Worm (Caenorhabditis elegans) whole organism, L1 larva: ENCODE results near the gene hlh-4.
A peak's percentile ranks its signal among the peaks of the same experiment; 100 is the strongest.

Experiments
- C16A3.4 ChIP-seq: fragments of 150-350 bp; optimal IDR thresholded peaks from 2 replicates; lab custom pipeline; 2014; ENCODE audit warnings: missing biosample characterization, missing genetic modification characterization
- C34B4.2 ChIP-seq: sonication (generic microtip); optimal IDR thresholded peaks from 2 replicates; lab custom pipeline; 2017; ENCODE audit warnings: mild to moderate bottlenecking, missing genetic modification characterization, missing compliant biosample characterization
- Y116A8C.19 ChIP-seq: sonication (generic microtip); optimal IDR thresholded peaks from 2 replicates; lab custom pipeline; 2016; ENCODE audit warnings: missing compliant biosample characterization, missing genetic modification characterization, borderline replicate concordance
- aha-1 ChIP-seq: fragments of 150-350 bp; optimal IDR thresholded peaks from 2 replicates; lab custom pipeline; 2014; ENCODE audit warnings: missing biosample characterization, missing genetic modification characterization
- alr-1 ChIP-seq: fragments of 200-800 bp; sonication (Bioruptor generic); optimal IDR thresholded peaks from 2 replicates; lab custom pipeline; 2018; ENCODE audit warnings: borderline replicate concordance, mild to moderate bottlenecking, missing genetic modification characterization, missing compliant biosample characterization
- ceh-63 ChIP-seq: fragments of 200-800 bp; sonication (Bioruptor generic); optimal IDR thresholded peaks from 2 replicates; lab custom pipeline; 2018; ENCODE audit warnings: mild to moderate bottlenecking, missing genetic modification characterization, missing compliant biosample characterization
- ceh-8 ChIP-seq: fragments of 200-800 bp; sonication (Bioruptor generic); optimal IDR thresholded peaks from 2 replicates; lab custom pipeline; 2018; ENCODE audit warnings: mild to moderate bottlenecking, missing genetic modification characterization, moderate library complexity, missing compliant biosample characterization
- ceh-82 ChIP-seq, 3 experiments: fragments of 150-350 bp in 1 of 3; sonication (generic microtip) in 2 of 3; optimal IDR thresholded peaks; 2 replicates each; lab custom pipeline; 2014 to 2017; ENCODE audit warnings: missing biosample characterization in 3 of 3, missing genetic modification characterization in 3 of 3
- ceh-90 ChIP-seq: sonication (generic microtip); optimal IDR thresholded peaks from 2 replicates; lab custom pipeline; 2016; ENCODE audit warnings: missing genetic modification characterization, missing compliant biosample characterization
- ces-1 ChIP-seq: fragments of 150-350 bp; optimal IDR thresholded peaks from 2 replicates; lab custom pipeline; 2014; ENCODE audit warnings: missing biosample characterization, missing genetic modification reagents, missing genetic modification characterization
- dpl-1 ChIP-seq, 3 experiments: fragments of 150-350 bp in 2 of 3; sonication (generic microtip) in 1 of 3; optimal IDR thresholded peaks; 2 replicates each; lab custom pipeline; 2014 to 2017; ENCODE audit warnings: missing biosample characterization in 3 of 3, missing genetic modification characterization in 3 of 3, missing genetic modification reagents in 3 of 3
- efl-1 ChIP-seq, 4 experiments: fragments of 150-350 bp; optimal IDR thresholded peaks in 3 of 4; peaks in 1 of 4; 1 replicate in 1 of 4; 2 replicates in 3 of 4; lab custom pipeline; 2014; ENCODE audit warnings: missing biosample characterization in 2 of 4, missing genetic modification characterization in 2 of 4, missing genetic modification reagents in 2 of 4
- egl-27 ChIP-seq, 2 experiments: fragments of 150-350 bp in 1 of 2; sonication (generic microtip); optimal IDR thresholded peaks; 3 replicates each; lab custom pipeline; 2017 to 2018; ENCODE audit warnings: missing biosample characterization in 2 of 2, missing genetic modification characterization in 2 of 2, missing genetic modification reagents in 2 of 2
- fkh-10 ChIP-seq: sonication (generic microtip); optimal IDR thresholded peaks from 2 replicates; lab custom pipeline; 2017; ENCODE audit warnings: missing biosample characterization, missing genetic modification reagents, missing genetic modification characterization
- fkh-4 ChIP-seq: sonication (generic microtip); optimal IDR thresholded peaks from 2 replicates; lab custom pipeline; 2016; ENCODE audit warnings: missing compliant biosample characterization, missing genetic modification characterization, borderline replicate concordance
- fos-1 ChIP-seq: fragments of 150-350 bp; optimal IDR thresholded peaks from 2 replicates; lab custom pipeline; 2014; ENCODE audit warnings: missing biosample characterization, missing genetic modification characterization
- hlh-17 ChIP-seq: fragments of 200-800 bp; sonication (Bioruptor generic); optimal IDR thresholded peaks from 2 replicates; lab custom pipeline; 2018; ENCODE audit warnings: missing genetic modification characterization, mild to moderate bottlenecking, missing compliant biosample characterization, moderate library complexity, borderline replicate concordance
- hlh-4 ChIP-seq: sonication (generic microtip); optimal IDR thresholded peaks from 2 replicates; lab custom pipeline; 2016; ENCODE audit warnings: mild to moderate bottlenecking, missing genetic modification characterization, missing compliant biosample characterization
- irx-1 ChIP-seq: sonication (generic microtip); optimal IDR thresholded peaks from 2 replicates; lab custom pipeline; 2016; ENCODE audit warnings: missing genetic modification characterization, missing compliant biosample characterization
- isw-1 ChIP-seq: fragments of 200-800 bp; sonication (Bioruptor generic); IDR thresholded peaks from 2 replicates; pipeline ENCODE4 v1.3.6; 2022; ENCODE audit warnings: missing genetic modification characterization, missing compliant biosample characterization
- lin-13 ChIP-seq: fragments of 150-350 bp; optimal IDR thresholded peaks from 2 replicates; lab custom pipeline; 2014; ENCODE audit warnings: missing biosample characterization, missing genetic modification reagents, missing genetic modification characterization
- lin-35 ChIP-seq, 2 experiments: fragments of 150-350 bp; optimal IDR thresholded peaks; 2 replicates each; lab custom pipeline; 2014; ENCODE audit warnings: missing biosample characterization in 2 of 2, missing genetic modification characterization in 2 of 2, missing genetic modification reagents in 2 of 2
- lin-39 ChIP-seq: fragments of 150-350 bp; optimal IDR thresholded peaks from 2 replicates; lab custom pipeline; 2014; ENCODE audit warnings: missing biosample characterization, missing genetic modification reagents, missing genetic modification characterization
- lsy-2 ChIP-seq, 2 experiments: fragments of 150-350 bp; optimal IDR thresholded peaks; 2 replicates each; lab custom pipeline; 2014; ENCODE audit warnings: missing biosample characterization in 2 of 2, missing genetic modification characterization in 2 of 2
- mab-9 ChIP-seq: fragments of 200-800 bp; sonication (Bioruptor generic); IDR thresholded peaks from 2 replicates; pipeline ENCODE4 v1.3.6; 2022; ENCODE audit warnings: missing genetic modification reagents, missing genetic modification characterization, missing compliant biosample characterization
- mef-2 ChIP-seq: fragments of 150-350 bp; optimal IDR thresholded peaks from 2 replicates; lab custom pipeline; 2014; ENCODE audit warnings: missing biosample characterization, missing genetic modification characterization
- mep-1 ChIP-seq: fragments of 150-350 bp; optimal IDR thresholded peaks from 2 replicates; lab custom pipeline; 2014; ENCODE audit warnings: missing biosample characterization, missing genetic modification characterization
- nhr-12 ChIP-seq: sonication (generic microtip); optimal IDR thresholded peaks from 2 replicates; lab custom pipeline; 2017; ENCODE audit warnings: missing biosample characterization, missing genetic modification characterization
- nhr-19 ChIP-seq: fragments of 200-800 bp; sonication (Bioruptor generic); conservative IDR thresholded peaks from 2 replicates; pipeline ENCODE4 v1.3.6; 2022; ENCODE audit warnings: missing genetic modification characterization, missing compliant biosample characterization
- nhr-20 ChIP-seq: sonication (generic microtip); optimal IDR thresholded peaks from 2 replicates; lab custom pipeline; 2016; ENCODE audit warnings: mild to moderate bottlenecking, missing genetic modification characterization, missing compliant biosample characterization
- nhr-237 ChIP-seq: fragments of 150-350 bp; optimal IDR thresholded peaks from 2 replicates; lab custom pipeline; 2014; ENCODE audit warnings: missing biosample characterization, missing genetic modification characterization
- nhr-47 ChIP-seq: sonication (generic microtip); optimal IDR thresholded peaks from 2 replicates; lab custom pipeline; 2016; ENCODE audit warnings: mild to moderate bottlenecking, missing genetic modification characterization, moderate library complexity, missing compliant biosample characterization
- nhr-71 ChIP-seq: sonication (generic microtip); optimal IDR thresholded peaks from 2 replicates; lab custom pipeline; 2016; ENCODE audit warnings: mild to moderate bottlenecking, missing genetic modification characterization, moderate library complexity, missing compliant biosample characterization
- nhr-77 ChIP-seq: fragments of 150-350 bp; optimal IDR thresholded peaks from 2 replicates; lab custom pipeline; 2014; ENCODE audit warnings: missing biosample characterization, missing genetic modification characterization
- skn-1 ChIP-seq: fragments of 150-350 bp; optimal IDR thresholded peaks from 2 replicates; lab custom pipeline; 2014; ENCODE audit warnings: missing biosample characterization, missing genetic modification characterization
- snu-23 ChIP-seq: sonication (generic microtip); optimal IDR thresholded peaks from 2 replicates; lab custom pipeline; 2016; ENCODE audit warnings: missing genetic modification characterization, missing compliant biosample characterization
- sptf-1 ChIP-seq: fragments of 150-350 bp; optimal IDR thresholded peaks from 2 replicates; lab custom pipeline; 2014; ENCODE audit warnings: missing biosample characterization, missing genetic modification characterization
- tlp-1 ChIP-seq: fragments of 150-350 bp; optimal IDR thresholded peaks from 2 replicates; lab custom pipeline; 2014; ENCODE audit warnings: missing biosample characterization, missing genetic modification characterization
- unc-130 ChIP-seq: fragments of 150-350 bp; optimal IDR thresholded peaks from 2 replicates; lab custom pipeline; 2017; ENCODE audit warnings: missing biosample characterization, missing genetic modification characterization, inconsistent platforms
- unc-62 ChIP-seq: fragments of 150-350 bp; optimal IDR thresholded peaks from 2 replicates; lab custom pipeline; 2014; ENCODE audit warnings: missing biosample characterization, missing genetic modification reagents, missing genetic modification characterization
- unc-86 ChIP-seq: sonication (generic microtip); optimal IDR thresholded peaks from 2 replicates; lab custom pipeline; 2016; ENCODE audit warnings: missing genetic modification characterization, missing compliant biosample characterization
- unc-98 ChIP-seq: fragments of 200-800 bp; sonication (Bioruptor generic); IDR thresholded peaks from 2 replicates; pipeline ENCODE4 v1.3.6; 2022; ENCODE audit warnings: missing genetic modification characterization, missing compliant biosample characterization
- vab-15 ChIP-seq: sonication (generic microtip); optimal IDR thresholded peaks from 2 replicates; lab custom pipeline; 2017; ENCODE audit warnings: missing genotype, mild to moderate bottlenecking, missing genetic modification characterization, missing compliant biosample characterization
- xbp-1 ChIP-seq: sonication (generic microtip); optimal IDR thresholded peaks from 2 replicates; lab custom pipeline; 2016; ENCODE audit warnings: missing genetic modification characterization, missing compliant biosample characterization
- zag-1 ChIP-seq: fragments of 150-350 bp; optimal IDR thresholded peaks from 2 replicates; lab custom pipeline; 2014; ENCODE audit warnings: missing biosample characterization, missing genetic modification characterization
- zip-4 ChIP-seq: fragments of 200-800 bp; sonication (Bioruptor generic); optimal IDR thresholded peaks from 2 replicates; lab custom pipeline; 2018; ENCODE audit warnings: mild to moderate bottlenecking, missing genetic modification characterization, moderate library complexity, missing compliant biosample characterization
- ztf-4 ChIP-seq: fragments of 150-350 bp; optimal IDR thresholded peaks from 2 replicates; lab custom pipeline; 2014; ENCODE audit warnings: missing biosample characterization, missing genetic modification characterization

The hlh-4 gene

DNA sequence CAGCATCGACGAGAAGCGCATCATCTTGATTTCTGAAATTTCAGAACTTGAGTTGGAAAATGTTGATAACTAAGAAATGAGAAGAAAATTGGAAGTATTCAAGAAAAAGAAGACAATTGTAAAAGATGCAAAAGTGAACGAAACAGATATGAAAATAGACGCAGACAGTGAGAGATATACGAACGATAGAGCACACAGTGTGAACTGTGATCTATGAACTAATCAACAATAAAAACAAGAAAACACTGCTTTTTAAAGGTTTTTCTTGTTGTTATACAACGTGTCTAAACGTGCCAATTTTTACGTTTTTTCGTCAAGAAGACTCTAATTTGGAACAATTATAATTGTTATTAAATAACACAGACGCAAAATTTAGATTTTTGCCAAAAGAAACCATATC lies 14.0 kb upstream of the hlh-4 start, which contains the start of gene ech-6 (continued):
- no peak for TF ChIP-seq sptf-1 (tag; lab: Kevin White, UChicago)
- TF ChIP-seq unc-98 (GFP tag; lab: Robert Waterston, UW) = no peak
- TF ChIP-seq nhr-20 (tag; lab: Kevin White, UChicago) = peak; percentile 64
- no peak for TF ChIP-seq fos-1 (tag; lab: Kevin White, UChicago)
- TF ChIP-seq lsy-2 (tag; optimal IDR thresholded peaks at IDR 0.05; lab: Kevin White, UChicago) = peak; percentile 31 to 39
- TF ChIP-seq xbp-1 (tag; lab: Kevin White, UChicago) = peak; percentile 2
- TF ChIP-seq nhr-237 (tag; lab: Kevin White, UChicago) = no peak
- no peak for TF ChIP-seq mab-9
- TF ChIP-seq lin-39 (tag; lab: Kevin White, UChicago) = no peak
- TF ChIP-seq, all 84 proteins: peak for 10

DNA sequence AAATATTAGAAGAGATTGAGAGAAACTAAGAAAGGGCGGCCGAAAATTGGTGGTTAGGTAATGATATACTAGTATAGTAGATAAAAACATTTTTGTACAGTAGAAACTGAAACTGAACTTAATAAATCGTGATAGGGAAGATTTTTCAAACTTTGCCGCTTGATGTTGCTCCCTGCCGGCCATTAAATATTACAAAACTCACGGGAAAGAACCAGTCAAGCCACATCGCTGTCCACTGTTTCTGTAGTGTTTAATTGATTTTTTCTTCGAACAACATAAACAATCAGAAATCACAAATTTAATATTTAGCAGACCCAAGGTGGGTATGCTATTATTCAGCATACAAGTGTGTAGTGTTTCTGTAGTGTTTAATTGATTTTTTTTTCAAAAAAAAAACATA lies 12.2 kb upstream of the hlh-4 start, which contains the start of gene T05G5.5:
Gene T05G5.5, minus strand, starts transcription at position 359 of the 400 bp plus-strand sequence.
- TF ChIP-seq tlp-1 (no peak), hlh-4 (tag; lab: Kevin White, UChicago) (peak; percentile 23), efl-1 (optimal IDR thresholded peaks at IDR 0.05; lab: Kevin White, UChicago) (no peak), efl-1 (GFP tag; optimal IDR thresholded peaks at IDR 0.05 in 1 of 2; lab: Kevin White, UChicago) (peak in 1 of 2 experiments; percentile 56), nhr-71 (tag; lab: Kevin White, UChicago) (peak; percentile 40), lin-35 (GFP tag; optimal IDR thresholded peaks at IDR 0.05; lab: Kevin White, UChicago) (no peak)

DNA sequence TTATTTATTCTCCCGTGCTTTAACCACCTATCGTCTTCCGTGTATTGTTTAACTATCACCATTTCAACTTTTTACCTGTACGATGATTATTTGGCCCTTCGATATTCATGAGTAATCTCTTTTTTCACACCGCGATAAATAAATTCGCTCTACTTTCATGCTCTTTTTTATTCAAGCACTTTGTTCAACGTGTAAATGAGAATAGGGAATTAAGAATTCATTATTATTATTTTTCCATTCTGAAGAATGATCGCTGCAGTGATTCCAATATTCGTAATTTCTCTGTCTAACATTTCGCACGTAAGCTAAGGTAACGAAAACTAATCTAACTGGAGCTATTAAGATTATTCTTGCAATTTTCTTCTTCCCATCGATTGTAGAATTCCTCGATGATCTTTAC lies 9.8 kb upstream of the hlh-4 start, which contains the start of gene T05G5.4:
Gene T05G5.4, plus strand, starts transcription at position 241 of the 400 bp plus-strand sequence.
- TF ChIP-seq irx-1 (tag; lab: Kevin White, UChicago) = no peak

ce11 chrIII:9747133-9747532 lies 8.3 kb upstream of the hlh-4 start, which contains the start of the genes iff-1 and cdk-1:
Gene iff-1, minus strand, starts transcription at chrIII:9747193.
Gene cdk-1, plus strand, starts transcription at chrIII:9747472.
- TF ChIP-seq mab-9 = no peak
- TF ChIP-seq Y116A8C.19 (tag; lab: Kevin White, UChicago) = no peak
- no peak for TF ChIP-seq ceh-63 (GFP tag; lab: Kevin White, UChicago)
- no peak for TF ChIP-seq vab-15 (tag; lab: Kevin White, UChicago)
- TF ChIP-seq nhr-19 (GFP tag; lab: Robert Waterston, UW) = no peak
- no peak for TF ChIP-seq ztf-4
- TF ChIP-seq ceh-90 (tag; lab: Kevin White, UChicago) = no peak
- no peak for TF ChIP-seq C34B4.2 (tag; lab: Kevin White, UChicago)
- no peak for TF ChIP-seq unc-62 (GFP tag; lab: Kevin White, UChicago)
- peak; percentile 83 for TF ChIP-seq skn-1 (tag; lab: Kevin White, UChicago)
- TF ChIP-seq snu-23 = peak; percentile 40
- no peak for TF ChIP-seq zag-1
- no peak for TF ChIP-seq ceh-8 (GFP tag; lab: Kevin White, UChicago)
- no peak for TF ChIP-seq zip-4 (GFP tag; lab: Kevin White, UChicago)
- TF ChIP-seq lin-13 = no peak
- TF ChIP-seq aha-1 (tag; lab: Kevin White, UChicago) = no peak
- TF ChIP-seq mef-2 (tag; lab: Kevin White, UChicago) = no peak
- TF ChIP-seq nhr-12 (tag; lab: Kevin White, UChicago) = no peak
- no peak for TF ChIP-seq egl-27 (tag; optimal IDR thresholded peaks at IDR 0.05; lab: Kevin White, UChicago)
- peak; percentile 7 for TF ChIP-seq nhr-47 (tag; lab: Kevin White, UChicago)
- TF ChIP-seq unc-130 = no peak
- TF ChIP-seq ces-1 (GFP tag; lab: Kevin White, UChicago) = no peak
- no peak for TF ChIP-seq hlh-17 (GFP tag; lab: Kevin White, UChicago)
- TF ChIP-seq nhr-77 (tag; lab: Kevin White, UChicago) = no peak
- peak; percentile 8 for TF ChIP-seq xbp-1 (tag; lab: Kevin White, UChicago)
- peak in 1 of 3 experiments; percentile 47 for TF ChIP-seq ceh-82 (tag; optimal IDR thresholded peaks at IDR 0.05; lab: Kevin White, UChicago)
- no peak for TF ChIP-seq isw-1 (GFP tag; lab: Robert Waterston, UW)
- TF ChIP-seq alr-1 (tag; lab: Kevin White, UChicago) = no peak
- no peak for TF ChIP-seq mep-1
- TF ChIP-seq dpl-1 (GFP tag; optimal IDR thresholded peaks at IDR 0.05; lab: Kevin White, UChicago) = peak; percentile 79 to 90 (median 86)
- TF ChIP-seq fkh-10 (GFP tag; lab: Kevin White, UChicago) = no peak
- TF ChIP-seq C16A3.4 (tag; lab: Kevin White, UChicago) = peak; percentile 43
- TF ChIP-seq fkh-4 (tag; lab: Kevin White, UChicago) = no peak
- no peak for TF ChIP-seq unc-86
